Fruit fly (Drosophila melanogaster): ENCODE data around the gene Pdxk.

DNA sequence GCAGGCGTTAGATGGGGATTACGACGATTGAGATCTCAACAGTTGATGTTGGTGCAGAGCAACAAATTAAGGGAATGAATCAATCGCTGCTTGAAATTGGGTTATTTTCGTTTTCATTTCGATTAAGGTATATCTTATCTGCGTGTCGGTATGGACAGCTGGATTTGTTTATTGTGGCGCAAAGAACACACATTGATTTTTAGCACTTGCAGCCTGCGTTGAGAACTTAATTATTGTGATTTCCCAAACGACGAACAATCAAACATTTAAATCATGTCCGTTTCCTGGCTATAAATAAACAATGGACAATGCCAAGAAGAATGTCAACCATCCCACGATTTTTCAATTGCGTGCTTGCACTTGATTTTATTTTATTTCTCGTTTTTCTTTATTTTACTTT, 37.9 kb downstream of the Pdxk start:
- TF ChIP-seq CG8478 (optimal IDR thresholded peaks at IDR 0.05) (no peak), CTCF (optimal IDR thresholded peaks at IDR 0.05) (no peak)
